Worm (Caenorhabditis elegans) whole organism, young adult: ENCODE results near the gene zen-4.
A peak's percentile ranks its signal among the peaks of the same experiment; 100 is the strongest.

Experiments used
- B0019.2 ChIP-seq: fragments of 200-800 bp; sonication (Bioruptor generic); conservative IDR thresholded peaks from 2 replicates; pipeline ENCODE4 v1.3.6; 2022; ENCODE audit warnings: missing genetic modification reagents, missing genetic modification characterization, missing compliant biosample characterization
- B0035.1 ChIP-seq: sonication (generic microtip); optimal IDR thresholded peaks from 2 replicates; lab custom pipeline; 2016; ENCODE audit warnings: missing genetic modification characterization, mild to moderate bottlenecking, missing compliant biosample characterization, missing genotype, missing genetic modification reagents
- B0261.1 ChIP-seq: sonication (generic microtip); optimal IDR thresholded peaks from 2 replicates; lab custom pipeline; 2016; ENCODE audit warnings: mild to moderate bottlenecking, missing genetic modification characterization, moderate library complexity, missing compliant biosample characterization
- C06A6.2 ChIP-seq: fragments of 200-800 bp; sonication (Bioruptor generic); conservative IDR thresholded peaks from 2 replicates; pipeline ENCODE4 v1.3.6; 2022; ENCODE audit warnings: missing genetic modification characterization, missing compliant biosample characterization
- D2030.7 ChIP-seq: fragments of 200-800 bp; sonication (Bioruptor generic); IDR thresholded peaks from 2 replicates; pipeline ENCODE4 v1.3.6; 2022; ENCODE audit warnings: missing genetic modification reagents, missing genetic modification characterization, missing compliant biosample characterization
- F10E7.11 ChIP-seq: sonication (generic microtip); optimal IDR thresholded peaks from 2 replicates; lab custom pipeline; 2017; ENCODE audit warnings: mild to moderate bottlenecking, missing genetic modification characterization, moderate library complexity, missing compliant biosample characterization
- F23B12.7 ChIP-seq: sonication (generic microtip); optimal IDR thresholded peaks from 2 replicates; lab custom pipeline; 2017; ENCODE audit warnings: missing genetic modification characterization, mild to moderate bottlenecking, missing compliant biosample characterization, antibody characterized with exemption, moderate library complexity; ENCODE audit not compliant: insufficient read depth
- F37B4.10 ChIP-seq: fragments of 200-800 bp; sonication (Bioruptor generic); IDR thresholded peaks from 2 replicates; pipeline ENCODE4 v1.3.6; 2022; ENCODE audit warnings: missing genetic modification characterization, missing compliant biosample characterization
- F55B11.4 ChIP-seq: sonication (generic microtip); optimal IDR thresholded peaks from 2 replicates; lab custom pipeline; 2016; ENCODE audit warnings: missing compliant biosample characterization, missing genetic modification characterization, borderline replicate concordance; ENCODE audit not compliant: insufficient read depth
- F57A8.1 ChIP-seq: fragments of 200-800 bp; sonication (Bioruptor generic); optimal IDR thresholded peaks from 2 replicates; lab custom pipeline; 2018; ENCODE audit warnings: mild to moderate bottlenecking, missing genetic modification characterization, moderate library complexity, missing compliant biosample characterization
- Y53F4B.3 ChIP-seq: fragments of 200-800 bp; sonication (Bioruptor generic); IDR thresholded peaks from 2 replicates; pipeline ENCODE4 v1.3.6; 2022; ENCODE audit warnings: missing genetic modification reagents, missing genetic modification characterization, missing compliant biosample characterization
- ama-1 ChIP-seq, 3 experiments: fragments of 150-350 bp in 1 of 3; sonication (generic microtip) in 2 of 3; optimal IDR thresholded peaks; 2 replicates each; lab custom pipeline; 2014 to 2018; ENCODE audit warnings: missing biosample characterization in 2 of 3, missing genetic modification characterization in 2 of 3, missing genetic modification reagents in 2 of 3
- attf-5 ChIP-seq: fragments of 200-800 bp; sonication (Bioruptor generic); optimal IDR thresholded peaks from 2 replicates; lab custom pipeline; 2018; ENCODE audit warnings: mild to moderate bottlenecking, missing genetic modification characterization, missing compliant biosample characterization
- ccch-3 ChIP-seq: fragments of 200-800 bp; sonication (Bioruptor generic); optimal IDR thresholded peaks from 2 replicates; lab custom pipeline; 2018; ENCODE audit warnings: mild to moderate bottlenecking, missing genetic modification characterization, missing compliant biosample characterization
- cebp-2 ChIP-seq: fragments of 200-800 bp; sonication (Bioruptor generic); IDR thresholded peaks from 2 replicates; pipeline ENCODE4 v1.3.6; 2022; ENCODE audit warnings: missing genetic modification characterization, missing compliant biosample characterization
- ceh-100 ChIP-seq: fragments of 200-800 bp; sonication (Bioruptor generic); IDR thresholded peaks from 2 replicates; pipeline ENCODE4 v1.3.6; 2022; ENCODE audit warnings: missing genetic modification reagents, missing genetic modification characterization, missing compliant biosample characterization
- ceh-58 ChIP-seq: fragments of 200-800 bp; sonication (Bioruptor generic); IDR thresholded peaks from 2 replicates; pipeline ENCODE4 v1.3.6; 2022; ENCODE audit warnings: missing genetic modification characterization, missing compliant biosample characterization
- ceh-91 ChIP-seq: fragments of 200-800 bp; sonication (Bioruptor generic); IDR thresholded peaks from 2 replicates; pipeline ENCODE4 v1.3.6; 2022; ENCODE audit warnings: missing genetic modification reagents, missing genetic modification characterization, missing compliant biosample characterization
- chd-7 ChIP-seq: sonication (generic microtip); optimal IDR thresholded peaks from 2 replicates; lab custom pipeline; 2016; ENCODE audit warnings: mild to moderate bottlenecking, missing genetic modification characterization, moderate library complexity, missing compliant biosample characterization
- dox-1 ChIP-seq: fragments of 200-800 bp; sonication (Bioruptor generic); IDR thresholded peaks from 2 replicates; pipeline ENCODE4 v1.3.6; 2022; ENCODE audit warnings: missing genetic modification reagents, missing genetic modification characterization, missing compliant biosample characterization
- egl-44 ChIP-seq: fragments of 200-800 bp; sonication (Bioruptor generic); IDR thresholded peaks from 2 replicates; pipeline ENCODE4 v1.3.6; 2022; ENCODE audit warnings: missing genetic modification reagents, missing genetic modification characterization, missing compliant biosample characterization
- hrde-1 ChIP-seq: sonication (generic microtip); optimal IDR thresholded peaks from 2 replicates; lab custom pipeline; 2016; ENCODE audit warnings: missing genetic modification characterization, mild to moderate bottlenecking, missing compliant biosample characterization, moderate library complexity, missing genotype, missing genetic modification reagents, borderline replicate concordance
- hsf-1 ChIP-seq: fragments of 200-800 bp; sonication (Bioruptor generic); IDR thresholded peaks from 2 replicates; pipeline ENCODE4 v1.3.6; 2022; ENCODE audit warnings: missing genetic modification reagents, missing genetic modification characterization, missing compliant biosample characterization
- lin-26 ChIP-seq: fragments of 200-800 bp; sonication (Bioruptor generic); IDR thresholded peaks from 2 replicates; pipeline ENCODE4 v1.3.6; 2022; ENCODE audit warnings: missing genetic modification reagents, missing genetic modification characterization, missing compliant biosample characterization
- lin-35 ChIP-seq, 3 experiments: fragments of 150-350 bp in 2 of 3; sonication (generic microtip) in 1 of 3; optimal IDR thresholded peaks; 2 replicates each; lab custom pipeline; 2014 to 2018; ENCODE audit warnings: missing biosample characterization in 3 of 3, missing genetic modification characterization in 3 of 3, missing genetic modification reagents in 3 of 3
- lin-54 ChIP-seq: fragments of 200-800 bp; sonication (Bioruptor generic); optimal IDR thresholded peaks from 2 replicates; lab custom pipeline; 2018; ENCODE audit warnings: mild to moderate bottlenecking, missing genetic modification characterization, missing compliant biosample characterization
- lsy-27 ChIP-seq: sonication (generic microtip); optimal IDR thresholded peaks from 2 replicates; lab custom pipeline; 2017; ENCODE audit warnings: missing genetic modification characterization, mild to moderate bottlenecking, missing compliant biosample characterization, antibody characterized with exemption, missing genotype, borderline replicate concordance; ENCODE audit not compliant: insufficient read depth
- madf-10 ChIP-seq: sonication (generic microtip); optimal IDR thresholded peaks from 2 replicates; lab custom pipeline; 2016; ENCODE audit warnings: mild to moderate bottlenecking, missing genetic modification characterization, missing compliant biosample characterization
- mes-4 ChIP-seq: sonication (generic microtip); optimal IDR thresholded peaks from 2 replicates; lab custom pipeline; 2016; ENCODE audit warnings: missing genotype, missing genetic modification characterization, missing compliant biosample characterization
- mxl-1 ChIP-seq: sonication (generic microtip); optimal IDR thresholded peaks from 2 replicates; lab custom pipeline; 2016; ENCODE audit warnings: missing genetic modification characterization, missing compliant biosample characterization
- nfya-1 ChIP-seq: sonication (generic microtip); optimal IDR thresholded peaks from 2 replicates; lab custom pipeline; 2017; ENCODE audit warnings: antibody characterized with exemption, missing compliant biosample characterization, missing genetic modification characterization, borderline replicate concordance; ENCODE audit not compliant: insufficient read depth
- nhr-120 ChIP-seq: fragments of 200-800 bp; sonication (Bioruptor generic); IDR thresholded peaks from 2 replicates; pipeline ENCODE4 v1.3.6; 2022; ENCODE audit warnings: missing genetic modification characterization, missing compliant biosample characterization
- nhr-179 ChIP-seq: sonication (generic microtip); optimal IDR thresholded peaks from 2 replicates; lab custom pipeline; 2016; ENCODE audit warnings: mild to moderate bottlenecking, missing genetic modification characterization, missing compliant biosample characterization
- nhr-27 ChIP-seq: fragments of 200-800 bp; sonication (Bioruptor generic); optimal IDR thresholded peaks from 2 replicates; lab custom pipeline; 2018; ENCODE audit warnings: mild to moderate bottlenecking, missing genetic modification characterization, moderate library complexity, missing compliant biosample characterization
- nhr-80 ChIP-seq: sonication (generic microtip); optimal IDR thresholded peaks from 2 replicates; lab custom pipeline; 2016; ENCODE audit warnings: missing genetic modification characterization, missing compliant biosample characterization
- pha-4 ChIP-seq: fragments of 150-350 bp; sonication (generic microtip); optimal IDR thresholded peaks from 2 replicates; lab custom pipeline; 2014; ENCODE audit warnings: missing biosample characterization, missing genetic modification reagents, missing genetic modification characterization
- snpc-3.4 ChIP-seq: sonication (generic microtip); optimal IDR thresholded peaks from 2 replicates; lab custom pipeline; 2017; ENCODE audit warnings: missing genetic modification characterization, mild to moderate bottlenecking, missing compliant biosample characterization, antibody characterized with exemption, moderate library complexity, missing genotype, missing genetic modification reagents
- somi-1 ChIP-seq: fragments of 200-800 bp; sonication (Bioruptor generic); optimal IDR thresholded peaks from 2 replicates; lab custom pipeline; 2018; ENCODE audit warnings: mild to moderate bottlenecking, missing genetic modification characterization, missing compliant biosample characterization
- tbp1 ChIP-seq: fragments of 200-800 bp; sonication (Bioruptor generic); optimal IDR thresholded peaks from 2 replicates; lab custom pipeline; 2018; ENCODE audit warnings: mild to moderate bottlenecking, missing genetic modification characterization, missing compliant biosample characterization
- unc-130 ChIP-seq: sonication (generic microtip); optimal IDR thresholded peaks from 2 replicates; lab custom pipeline; 2016; ENCODE audit warnings: missing genetic modification reagents, missing genetic modification characterization, missing compliant biosample characterization
- unc-62 ChIP-seq: fragments of 150-350 bp; optimal IDR thresholded peaks from 2 replicates; lab custom pipeline; 2014; ENCODE audit warnings: missing biosample characterization, missing genetic modification reagents, missing genetic modification characterization
- zfh-2 ChIP-seq: fragments of 200-800 bp; sonication (Bioruptor generic); conservative IDR thresholded peaks from 2 replicates; pipeline ENCODE4 v1.3.6; 2022; ENCODE audit warnings: missing genetic modification reagents, missing genetic modification characterization, missing compliant biosample characterization
- zim-3 ChIP-seq: sonication (generic microtip); optimal IDR thresholded peaks from 2 replicates; lab custom pipeline; 2017; ENCODE audit warnings: mild to moderate bottlenecking, missing genetic modification characterization, moderate library complexity, missing compliant biosample characterization
- ztf-18 ChIP-seq: sonication (generic microtip); optimal IDR thresholded peaks from 2 replicates; lab custom pipeline; 2016; ENCODE audit warnings: missing genotype, mild to moderate bottlenecking, missing genetic modification characterization, missing compliant biosample characterization
- ztf-22 ChIP-seq: fragments of 200-800 bp; sonication (Bioruptor generic); optimal IDR thresholded peaks from 2 replicates; lab custom pipeline; 2018; ENCODE audit warnings: mild to moderate bottlenecking, missing genetic modification characterization, moderate library complexity, missing compliant biosample characterization
- ztf-26 ChIP-seq: sonication (generic microtip); optimal IDR thresholded peaks from 2 replicates; lab custom pipeline; 2017; ENCODE audit warnings: missing genetic modification characterization, missing compliant biosample characterization

The zen-4 gene

ce11 chrIV:6097040-6097928 lies 20.7 kb upstream of the zen-4 start (continued):
- TF ChIP-seq lin-54 (no peak), nhr-27 (no peak), cebp-2 (no peak), ztf-22 (GFP tag; lab: Kevin White, UChicago) (peak; percentile 38), ama-1 (optimal IDR thresholded peaks at IDR 0.05; lab: Kevin White, UChicago) (no peak), ama-1 (GFP tag; optimal IDR thresholded peaks at IDR 0.05; lab: Kevin White, UChicago) (no peak), B0019.2 (GFP tag; lab: Robert Waterston, UW) (no peak), madf-10 (tag; lab: Kevin White, UChicago) (peak; percentile 32), snpc-3.4 (no peak), F37B4.10 (GFP tag; lab: Robert Waterston, UW) (no peak), ceh-100 (no peak), ceh-91 (no peak), chd-7 (tag; lab: Kevin White, UChicago) (peak; percentile 53), somi-1 (peak; percentile 66), mxl-1 (tag; lab: Kevin White, UChicago) (no peak), ceh-58 (no peak), hsf-1 (GFP tag; lab: Robert Waterston, UW) (no peak), lsy-27 (tag; lab: Kevin White, UChicago) (no peak), pha-4 (tag; lab: Kevin White, UChicago) (no peak), attf-5 (peak; percentile 52), B0035.1 (tag; lab: Kevin White, UChicago) (no peak), tbp1 (GFP tag; lab: Kevin White, UChicago) (peak; percentile 44), mes-4 (tag; lab: Kevin White, UChicago) (no peak), dox-1 (GFP tag; lab: Robert Waterston, UW) (peak; percentile 80), F57A8.1 (GFP tag; lab: Kevin White, UChicago) (no peak), zim-3 (tag; lab: Kevin White, UChicago) (no peak), ccch-3 (GFP tag; lab: Kevin White, UChicago) (no peak), F55B11.4 (tag; lab: Kevin White, UChicago) (no peak), ztf-18 (tag; lab: Kevin White, UChicago) (peak; percentile 16), F23B12.7 (no peak), nfya-1 (tag; lab: Kevin White, UChicago) (no peak), lin-26 (GFP tag; lab: Robert Waterston, UW) (0 out of 2 replicates have a peak, but pooled peaks have one; percentile 39), Y53F4B.3 (GFP tag; lab: Robert Waterston, UW) (no peak), B0261.1 (tag; lab: Kevin White, UChicago) (no peak), F10E7.11 (tag; lab: Kevin White, UChicago) (no peak), egl-44 (GFP tag; lab: Robert Waterston, UW) (peak; percentile 74), C06A6.2 (GFP tag; lab: Robert Waterston, UW) (0 out of 2 replicates have a peak, but pooled peaks have one; percentile 15), ztf-26 (tag; lab: Kevin White, UChicago) (peak; percentile 36), D2030.7 (no peak), lin-35 (GFP tag; optimal IDR thresholded peaks at IDR 0.05; lab: Kevin White, UChicago) (peak in 1 of 3 experiments; percentile 21), nhr-80 (tag; lab: Kevin White, UChicago) (peak; percentile 97), unc-62 (no peak), zfh-2 (GFP tag; lab: Robert Waterston, UW) (peak; percentile 97), unc-130 (GFP tag; lab: Kevin White, UChicago) (no peak), nhr-179 (tag; lab: Kevin White, UChicago) (no peak), hrde-1 (no peak), nhr-120 (no peak)
